Worm (Caenorhabditis elegans) whole organism, midembryonic: Measurements from ENCODE around the gene T21E8.7.

Source experiments
- T22C8.4 ChIP-seq: fragments of 200-800 bp; sonication (Bioruptor generic); IDR thresholded peaks from 2 replicates; pipeline ENCODE4 v1.3.6; 2022; ENCODE audit warnings: missing genetic modification characterization, missing compliant biosample characterization
- cog-1 ChIP-seq: sonication (generic microtip); optimal IDR thresholded peaks from 2 replicates; lab custom pipeline; 2016; ENCODE audit warnings: missing genetic modification characterization, missing compliant biosample characterization
- flt-1 ChIP-seq: fragments of 200-800 bp; sonication (Bioruptor generic); IDR thresholded peaks from 2 replicates; pipeline ENCODE4 v1.3.6; 2022; ENCODE audit warnings: missing genetic modification characterization, missing compliant biosample characterization
- klf-2 ChIP-seq: fragments of 200-800 bp; sonication (Bioruptor generic); conservative IDR thresholded peaks from 2 replicates; pipeline ENCODE4 v1.3.6; 2022; ENCODE audit warnings: missing genetic modification reagents, missing genetic modification characterization, missing compliant biosample characterization
- med-1 ChIP-seq: sonication (generic microtip); optimal IDR thresholded peaks from 2 replicates; lab custom pipeline; 2017; ENCODE audit warnings: missing genetic modification characterization, mild to moderate bottlenecking, missing compliant biosample characterization, antibody characterized with exemption, missing genetic modification reagents; ENCODE audit not compliant: insufficient read depth
- ref-1 ChIP-seq: fragments of 200-800 bp; sonication (Bioruptor generic); conservative IDR thresholded peaks from 2 replicates; pipeline ENCODE4 v1.3.6; 2022; ENCODE audit warnings: missing genetic modification reagents, missing genetic modification characterization, missing compliant biosample characterization
- tab-1 ChIP-seq: fragments of 200-800 bp; sonication (Bioruptor generic); IDR thresholded peaks from 2 replicates; pipeline ENCODE4 v1.3.6; 2022; ENCODE audit warnings: missing genetic modification characterization, missing compliant biosample characterization
- ztf-23 ChIP-seq: fragments of 200-800 bp; sonication (Bioruptor generic); IDR thresholded peaks from 2 replicates; pipeline ENCODE4 v1.3.6; 2022; ENCODE audit warnings: missing genetic modification reagents, missing genetic modification characterization, missing compliant biosample characterization
- ztf-29 ChIP-seq: fragments of 200-800 bp; sonication (Bioruptor generic); IDR thresholded peaks from 2 replicates; pipeline ENCODE4 v1.3.6; 2022; ENCODE audit warnings: missing genetic modification reagents, missing genetic modification characterization, missing compliant biosample characterization

- TF ChIP-seq ref-1 (GFP tag; lab: Robert Waterston, UW) (no peak), ztf-23 (no peak), tab-1 (GFP tag; lab: Robert Waterston, UW) (no peak), flt-1 (GFP tag; lab: Robert Waterston, UW) (no peak), klf-2 (no peak), T22C8.4 (GFP tag; lab: Robert Waterston, UW) (no peak), med-1 (no peak), ztf-29 (no peak), cog-1 (no peak)
Measured at ce11 chrX:10901766-10902165, 18.5 kb downstream of the T21E8.7 start.
